Fruit fly (Drosophila melanogaster) whole organism, embryonic: ENCODE data around the gene PGAP2.

Source experiments
- Atf-2 ChIP-seq: fragments of 200-800 bp; sonication (Bioruptor generic); optimal IDR thresholded peaks from 2 replicates; lab custom pipeline; 2016; ENCODE audit warnings: missing biosample characterization, missing genetic modification characterization
- Atf3 ChIP-seq: fragments of 200-800 bp; sonication (Bioruptor generic); optimal IDR thresholded peaks from 3 replicates; lab custom pipeline; 2016; ENCODE audit warnings: missing biosample characterization, missing genetic modification characterization
- CG10267 ChIP-seq: fragments of 200-800 bp; sonication (Bioruptor generic); optimal IDR thresholded peaks from 2 replicates; lab custom pipeline; 2018; ENCODE audit warnings: missing biosample characterization, mild to moderate bottlenecking, missing genetic modification characterization, moderate library complexity
- CG11696 ChIP-seq: fragments of 200-800 bp; sonication (Bioruptor generic); IDR thresholded peaks from 2 replicates; pipeline ENCODE4 v1.3.6; 2022; ENCODE audit warnings: missing biosample characterization, missing genetic modification characterization
- CG14710 ChIP-seq: fragments of 200-800 bp; sonication (Bioruptor generic); optimal IDR thresholded peaks from 3 replicates; lab custom pipeline; 2019; ENCODE audit warnings: missing biosample characterization, mild to moderate bottlenecking, missing genetic modification characterization, moderate library complexity
- CG15514 ChIP-seq: fragments of 200-800 bp; sonication (Bioruptor generic); optimal IDR thresholded peaks from 3 replicates; lab custom pipeline; 2017; ENCODE audit warnings: missing biosample characterization, missing genetic modification characterization, mild to moderate bottlenecking, moderate library complexity, missing genetic modification reagents
- CG1603 ChIP-seq: fragments of 200-800 bp; sonication (Bioruptor generic); optimal IDR thresholded peaks from 2 replicates; lab custom pipeline; 2019; ENCODE audit warnings: missing biosample characterization, mild to moderate bottlenecking, missing genetic modification characterization, moderate library complexity
- CG3163 ChIP-seq: fragments of 200-800 bp; sonication (Bioruptor generic); optimal IDR thresholded peaks from 3 replicates; lab custom pipeline; 2016; ENCODE audit warnings: missing biosample characterization, missing genetic modification characterization
- CG3995 ChIP-seq: fragments of 200-800 bp; sonication (Bioruptor generic); optimal IDR thresholded peaks from 3 replicates; lab custom pipeline; 2016; ENCODE audit warnings: missing biosample characterization, missing genetic modification characterization
- CG5953 ChIP-seq: fragments of 200-800 bp; sonication (Bioruptor generic); IDR thresholded peaks from 2 replicates; pipeline ENCODE4 v1.3.6; 2022; ENCODE audit warnings: missing biosample characterization, missing genetic modification characterization
- Deaf1 ChIP-seq: fragments of 200-800 bp; optimal IDR thresholded peaks from 3 replicates; lab custom pipeline; 2019; ENCODE audit warnings: missing biosample characterization, mild to moderate bottlenecking, missing genetic modification characterization, moderate library complexity
- Dll ChIP-seq: fragments of 200-800 bp; sonication (Bioruptor generic); IDR thresholded peaks from 4 replicates; pipeline ENCODE4 v1.3.6; 2022; ENCODE audit warnings: missing biosample characterization, missing genetic modification characterization; ENCODE audit not compliant: partially characterized antibody
- Dp ChIP-seq: fragments of 200-800 bp; sonication (Bioruptor generic); optimal IDR thresholded peaks from 2 replicates; lab custom pipeline; 2018; ENCODE audit warnings: missing biosample characterization, mild to moderate bottlenecking, missing genetic modification characterization, moderate library complexity
- Dref ChIP-seq: fragments of 200-800 bp; sonication (Bioruptor generic); IDR thresholded peaks from 2 replicates; pipeline ENCODE4 v1.3.6; 2022; ENCODE audit warnings: missing biosample characterization, missing genetic modification characterization
- E2f2 ChIP-seq: fragments of 200-800 bp; sonication (Bioruptor generic); IDR thresholded peaks from 2 replicates; pipeline ENCODE4 v1.3.6; 2022; ENCODE audit warnings: missing biosample characterization, missing genetic modification characterization
- Med ChIP-seq: fragments of 200-800 bp; sonication (Bioruptor generic); peaks from one replicate; lab custom pipeline; 2016; ENCODE audit warnings: missing biosample characterization, missing genetic modification characterization, mild to moderate bottlenecking, inconsistent platforms, moderate library complexity
- Mrtf ChIP-seq: fragments of 200-800 bp; sonication (Bioruptor generic); IDR thresholded peaks from 3 replicates; pipeline ENCODE4 v1.3.6; 2022; ENCODE audit warnings: missing biosample characterization, missing genetic modification characterization
- Nf-YB ChIP-seq: fragments of 200-800 bp; sonication (Bioruptor generic); optimal IDR thresholded peaks from 3 replicates; lab custom pipeline; 2019; ENCODE audit warnings: missing biosample characterization, mild to moderate bottlenecking, missing genetic modification characterization, moderate library complexity
- PHDP ChIP-seq: fragments of 200-800 bp; sonication (Bioruptor generic); optimal IDR thresholded peaks from 3 replicates; lab custom pipeline; 2018; ENCODE audit warnings: missing biosample characterization, mild to moderate bottlenecking, missing genetic modification characterization, moderate library complexity
- Trl ChIP-seq, 3 experiments: fragments of >200 bp in 2 of 3; fragments of 200-800 bp in 1 of 3; sonication (Bioruptor generic) in 1 of 3; optimal IDR thresholded peaks; 2 replicates in 1 of 3; 3 replicates in 2 of 3; lab custom pipeline; 2016 to 2017; ENCODE audit warnings: missing biosample characterization in 1 of 3, missing genetic modification characterization in 1 of 3
- ash1 ChIP-seq: fragments of 200-800 bp; sonication (Bioruptor generic); optimal IDR thresholded peaks from 2 replicates; lab custom pipeline; 2018; ENCODE audit warnings: missing biosample characterization, mild to moderate bottlenecking, missing genetic modification characterization
- cato ChIP-seq: fragments of 200-800 bp; sonication (Bioruptor generic); optimal IDR thresholded peaks from 2 replicates; lab custom pipeline; 2016; ENCODE audit warnings: missing biosample characterization, missing genetic modification characterization, borderline replicate concordance
- chinmo ChIP-seq: fragments of 200-800 bp; sonication (Bioruptor generic); IDR thresholded peaks from 4 replicates; pipeline ENCODE4 v1.3.6; 2022; ENCODE audit warnings: missing biosample characterization, missing genetic modification characterization; ENCODE audit not compliant: partially characterized antibody
- dm ChIP-seq: fragments of 200-800 bp; sonication (Bioruptor generic); optimal IDR thresholded peaks from 3 replicates; lab custom pipeline; 2016; ENCODE audit warnings: missing biosample characterization, missing genetic modification characterization
- fd3F ChIP-seq: fragments of 200-800 bp; sonication (Bioruptor generic); optimal IDR thresholded peaks from 2 replicates; lab custom pipeline; 2018; ENCODE audit warnings: missing biosample characterization, mild to moderate bottlenecking, missing genetic modification characterization, moderate library complexity
- gfzf ChIP-seq: fragments of 200-800 bp; sonication (Bioruptor generic); optimal IDR thresholded peaks from 2 replicates; lab custom pipeline; 2016; ENCODE audit warnings: missing biosample characterization, mild to moderate bottlenecking, missing genetic modification characterization, moderate library complexity
- grn ChIP-seq: fragments of 200-800 bp; sonication (Bioruptor generic); optimal IDR thresholded peaks from 3 replicates; lab custom pipeline; 2017; ENCODE audit warnings: missing biosample characterization, missing genetic modification characterization
- jumu ChIP-seq: fragments of 200-800 bp; sonication (Bioruptor generic); optimal IDR thresholded peaks from 3 replicates; lab custom pipeline; 2016; ENCODE audit warnings: missing biosample characterization, missing genetic modification characterization
- pzg ChIP-seq: fragments of 200-800 bp; sonication (Bioruptor generic); optimal IDR thresholded peaks from 3 replicates; lab custom pipeline; 2018; ENCODE audit warnings: missing biosample characterization, mild to moderate bottlenecking, missing genetic modification characterization, moderate library complexity
- ro ChIP-seq: fragments of 200-800 bp; sonication (Bioruptor generic); IDR thresholded peaks from 2 replicates; pipeline ENCODE4 v1.3.6; 2022; ENCODE audit warnings: missing biosample characterization, missing genetic modification characterization
- run ChIP-seq: fragments of 200-800 bp; sonication (Bioruptor generic); optimal IDR thresholded peaks from 3 replicates; lab custom pipeline; 2018; ENCODE audit warnings: missing biosample characterization, mild to moderate bottlenecking, missing genetic modification characterization
- stwl ChIP-seq: fragments of 200-800 bp; sonication (Bioruptor generic); optimal IDR thresholded peaks from 3 replicates; lab custom pipeline; 2018; ENCODE audit warnings: missing biosample characterization, mild to moderate bottlenecking, missing genetic modification characterization, moderate library complexity
- tap ChIP-seq: fragments of 200-800 bp; optimal IDR thresholded peaks from 3 replicates; lab custom pipeline; 2019; ENCODE audit warnings: missing biosample characterization, mild to moderate bottlenecking, missing genetic modification characterization, moderate library complexity
- unc-4 ChIP-seq: fragments of 200-800 bp; sonication (Bioruptor generic); IDR thresholded peaks from 2 replicates; pipeline ENCODE4 v1.3.6; 2022; ENCODE audit warnings: missing biosample characterization, missing genetic modification characterization; ENCODE audit not compliant: partially characterized antibody
- vvl ChIP-seq: fragments of 200-800 bp; sonication (Bioruptor generic); IDR thresholded peaks from 2 replicates; pipeline ENCODE4 v1.3.6; 2022; ENCODE audit warnings: missing biosample characterization, missing genetic modification characterization
- wek ChIP-seq: fragments of 200-800 bp; sonication (Bioruptor generic); optimal IDR thresholded peaks from 3 replicates; lab custom pipeline; 2018; ENCODE audit warnings: missing biosample characterization, mild to moderate bottlenecking, missing genetic modification characterization, moderate library complexity

The PGAP2 gene

DNA sequence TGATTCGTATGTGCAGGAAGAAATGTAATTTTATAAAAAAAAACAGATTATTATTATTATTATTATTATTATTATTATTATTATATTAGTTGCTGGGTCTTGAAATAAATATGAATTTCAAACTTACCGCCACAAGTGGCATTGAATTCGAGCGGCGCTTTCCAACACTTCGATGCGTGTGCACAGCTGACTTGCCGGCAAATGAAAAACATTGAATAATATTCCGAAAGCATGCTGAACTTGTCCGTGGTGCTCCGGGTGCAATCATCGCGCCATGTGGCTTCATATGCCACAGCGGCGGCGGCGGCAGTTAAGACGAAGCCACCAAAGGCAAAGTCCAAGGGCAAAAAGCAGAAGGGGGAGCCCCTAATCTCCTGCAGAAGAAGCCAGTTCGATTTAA, 7.9 kb downstream of the PGAP2 start, which contains the start of gene Dbp21E2 (continued):
- TF ChIP-seq cato (GFP tag; lab: Kevin White, UChicago) (no peak), Dp (peak; percentile 84), run (no peak), Mrtf (GFP tag; lab: Robert Waterston, UW) (no peak), Deaf1 (tag; lab: Kevin White, UChicago) (no peak), fd3F (GFP tag; lab: Kevin White, UChicago) (no peak), dm (GFP tag; lab: Kevin White, UChicago) (no peak), tap (no peak), unc-4 (GFP tag; lab: Robert Waterston, UW) (0 out of 2 replicates have a peak, but pooled peaks have one; percentile 17), CG11696 (no peak), ash1 (no peak), Dll (GFP tag; lab: Robert Waterston, UW) (peak; percentile 18; the same call in 1 of the 4 replicates), CG15514 (GFP tag; lab: Kevin White, UChicago) (peak; percentile 11), Atf3 (no peak), E2f2 (GFP tag; lab: Robert Waterston, UW) (peak; percentile 93), Atf-2 (GFP tag; lab: Kevin White, UChicago) (no peak), PHDP (no peak), CG3995 (GFP tag; lab: Kevin White, UChicago) (no peak)

DNA sequence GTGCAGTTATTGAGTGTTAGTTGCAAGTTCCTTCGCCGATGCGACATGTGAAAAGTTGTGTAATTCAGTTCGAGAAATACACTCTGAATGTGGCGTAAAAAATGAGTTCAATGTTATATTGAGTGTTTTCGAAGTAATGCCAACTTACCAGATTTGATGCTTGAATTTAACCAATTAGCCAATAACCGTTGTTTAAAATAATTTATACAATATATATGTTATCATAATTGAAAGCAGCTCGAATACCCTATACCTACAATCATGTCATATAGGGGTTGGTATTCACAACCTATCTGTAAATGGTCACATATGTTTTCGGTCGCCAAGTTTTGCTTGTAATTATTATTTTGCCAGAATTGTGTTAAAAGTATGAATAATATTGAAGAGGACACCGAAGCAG, 9.0 kb downstream of the PGAP2 start, which contains the start of gene Nnf1b:
Nnf1b (plus strand) TSS at position 301 of the 400 bp plus-strand sequence.
- no peak for TF ChIP-seq ro (GFP tag; lab: Robert Waterston, UW)
- TF ChIP-seq CG1603 (tag; lab: Kevin White, UChicago), result peak; percentile 7
- peak; percentile 35 for TF ChIP-seq stwl (tag; lab: Kevin White, UChicago)
- TF ChIP-seq Nf-YB (GFP tag; lab: Kevin White, UChicago), result no peak
- peak; percentile 38; the same call in 1 of the 2 replicates for TF ChIP-seq vvl (GFP tag; lab: Robert Waterston, UW)
- TF ChIP-seq Med (GFP tag; lab: Kevin White, UChicago), result peak; percentile 35
- peak; percentile 49 for TF ChIP-seq gfzf (GFP tag; lab: Kevin White, UChicago)
- peak; percentile 28 for TF ChIP-seq grn
- TF ChIP-seq wek, result peak; percentile 86
- TF ChIP-seq CG5953, result no peak
- TF ChIP-seq Dp, result peak; percentile 22
- peak; percentile 4 for TF ChIP-seq CG10267 (tag; lab: Kevin White, UChicago)
- TF ChIP-seq pzg (GFP tag; lab: Kevin White, UChicago), result peak; percentile 19
- peak; percentile 9 for TF ChIP-seq CG14710
- no peak for TF ChIP-seq Dref (GFP tag; lab: Robert Waterston, UW)
- no peak for TF ChIP-seq chinmo (GFP tag; lab: Robert Waterston, UW)

DNA sequence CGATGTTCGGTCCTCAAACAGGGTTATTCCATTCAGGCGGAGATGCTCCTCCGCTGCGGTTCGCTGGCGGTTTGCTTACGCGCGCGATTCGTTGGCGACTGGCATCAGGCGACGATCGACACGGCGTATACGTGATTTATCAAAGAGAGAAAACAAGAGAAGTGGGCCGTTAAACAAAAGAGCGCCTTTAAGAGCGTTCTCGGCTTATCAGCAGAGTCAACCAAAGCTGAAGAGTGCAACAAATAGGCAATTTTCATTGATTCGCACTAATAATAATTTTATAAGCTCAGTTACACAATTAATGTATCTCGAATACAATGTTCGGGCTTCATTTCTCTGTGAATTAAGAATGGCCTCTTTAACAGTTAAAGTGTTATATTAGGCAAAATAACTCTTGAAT, 28.6 kb downstream of the PGAP2 start, which contains the start of gene Pkg21D:
Pkg21D (minus strand) TSS at position 101 of the 400 bp plus-strand sequence.
- peak in 1 of 2 experiments; percentile 23 for TF ChIP-seq Trl (optimal IDR thresholded peaks at IDR 0.05; lab: Kevin White, UChicago)
- no peak for TF ChIP-seq Trl (GFP tag; optimal IDR thresholded peaks at IDR 0.05; lab: Kevin White, UChicago)
- peak; percentile 56 for TF ChIP-seq CG3163 (GFP tag; lab: Kevin White, UChicago)
- no peak for TF ChIP-seq jumu (GFP tag; lab: Kevin White, UChicago)
